Fruit fly (Drosophila melanogaster) whole organism, embryonic: ENCODE results near the gene Rbcn-3B.

Source experiments
- CG10274 ChIP-seq: fragments of 200-800 bp; sonication (Bioruptor generic); optimal IDR thresholded peaks from 3 replicates; lab custom pipeline; 2017; ENCODE audit warnings: missing biosample characterization, mild to moderate bottlenecking, missing genetic modification characterization
- CG10979 ChIP-seq: fragments of 200-800 bp; sonication (Bioruptor generic); optimal IDR thresholded peaks from 2 replicates; lab custom pipeline; 2018; ENCODE audit warnings: missing biosample characterization, mild to moderate bottlenecking, missing genetic modification characterization, moderate library complexity
- CG11247 ChIP-seq: fragments of 200-800 bp; sonication (Bioruptor generic); IDR thresholded peaks from 2 replicates; pipeline ENCODE4 v1.3.6; 2022; ENCODE audit warnings: missing biosample characterization, missing genetic modification characterization
- CG1233 ChIP-seq: fragments of 200-800 bp; sonication (Bioruptor generic); optimal IDR thresholded peaks from 4 replicates; lab custom pipeline; 2018; ENCODE audit warnings: missing biosample characterization, mild to moderate bottlenecking, missing genetic modification characterization
- CG13287 ChIP-seq: fragments of 200-800 bp; sonication (Bioruptor generic); IDR thresholded peaks from 2 replicates; pipeline ENCODE4 v1.3.6; 2022; ENCODE audit warnings: missing biosample characterization, missing genetic modification characterization; ENCODE audit not compliant: partially characterized antibody
- CG14710 ChIP-seq: fragments of 200-800 bp; sonication (Bioruptor generic); optimal IDR thresholded peaks from 3 replicates; lab custom pipeline; 2019; ENCODE audit warnings: missing biosample characterization, mild to moderate bottlenecking, missing genetic modification characterization, moderate library complexity
- CG15479 ChIP-seq: fragments of 200-800 bp; sonication (Bioruptor generic); optimal IDR thresholded peaks from 3 replicates; lab custom pipeline; 2019; ENCODE audit warnings: missing biosample characterization, mild to moderate bottlenecking, missing genetic modification characterization, moderate library complexity
- CG16813 ChIP-seq: fragments of 200-800 bp; sonication (Bioruptor generic); IDR thresholded peaks from 3 replicates; pipeline ENCODE4 v1.3.6; 2022; ENCODE audit warnings: missing biosample characterization, missing genetic modification characterization; ENCODE audit not compliant: partially characterized antibody
- CG17568 ChIP-seq: fragments of 200-800 bp; sonication (Bioruptor generic); optimal IDR thresholded peaks from 2 replicates; lab custom pipeline; 2018; ENCODE audit warnings: missing biosample characterization, mild to moderate bottlenecking, missing genetic modification characterization, moderate library complexity
- CG17802 ChIP-seq: fragments of 200-800 bp; sonication (Bioruptor generic); optimal IDR thresholded peaks from 2 replicates; lab custom pipeline; 2018; ENCODE audit warnings: missing biosample characterization, mild to moderate bottlenecking, missing genetic modification characterization, moderate library complexity
- CG2116 ChIP-seq: fragments of 200-800 bp; sonication (Bioruptor generic); optimal IDR thresholded peaks from 3 replicates; lab custom pipeline; 2018; ENCODE audit warnings: missing biosample characterization, mild to moderate bottlenecking, missing genetic modification characterization
- CG31365 ChIP-seq: fragments of 200-800 bp; sonication (Bioruptor generic); optimal IDR thresholded peaks from 2 replicates; lab custom pipeline; 2018; ENCODE audit warnings: missing biosample characterization, mild to moderate bottlenecking, missing genetic modification characterization
- CG3281 ChIP-seq: fragments of 200-800 bp; sonication (Bioruptor generic); optimal IDR thresholded peaks from 3 replicates; lab custom pipeline; 2017; ENCODE audit warnings: missing biosample characterization, mild to moderate bottlenecking, missing genetic modification characterization
- CG34224 ChIP-seq: fragments of 200-800 bp; sonication (Bioruptor generic); IDR thresholded peaks from 3 replicates; pipeline ENCODE4 v1.3.6; 2022; ENCODE audit warnings: missing biosample characterization, missing genetic modification characterization; ENCODE audit not compliant: partially characterized antibody
- CG4617 ChIP-seq: fragments of 200-800 bp; sonication (Bioruptor generic); optimal IDR thresholded peaks from 3 replicates; lab custom pipeline; 2016; ENCODE audit warnings: missing biosample characterization, missing genetic modification characterization, borderline replicate concordance
- CG5180 ChIP-seq: fragments of 200-800 bp; sonication (Bioruptor generic); optimal IDR thresholded peaks from 3 replicates; lab custom pipeline; 2017; ENCODE audit warnings: missing biosample characterization, missing genetic modification characterization, mild to moderate bottlenecking, moderate library complexity, missing genetic modification reagents
- CG6791 ChIP-seq: fragments of 200-800 bp; sonication (Bioruptor generic); IDR thresholded peaks from 3 replicates; pipeline ENCODE4 v1.3.6; 2022; ENCODE audit warnings: missing biosample characterization, missing genetic modification characterization; ENCODE audit not compliant: partially characterized antibody
- CG7786 ChIP-seq: fragments of 200-800 bp; sonication (Bioruptor generic); optimal IDR thresholded peaks from 2 replicates; lab custom pipeline; 2016; ENCODE audit warnings: missing biosample characterization, missing genetic modification characterization
- CG7963 ChIP-seq: fragments of 200-800 bp; sonication (Bioruptor generic); IDR thresholded peaks from 3 replicates; pipeline ENCODE4 v1.3.6; 2022; ENCODE audit warnings: missing biosample characterization, missing genetic modification characterization; ENCODE audit not compliant: partially characterized antibody
- CG8281 ChIP-seq: fragments of 200-800 bp; sonication (Bioruptor generic); optimal IDR thresholded peaks from 2 replicates; lab custom pipeline; 2018; ENCODE audit warnings: missing biosample characterization, mild to moderate bottlenecking, missing genetic modification characterization, moderate library complexity
- CG8944 ChIP-seq: fragments of 200-800 bp; sonication (Bioruptor generic); optimal IDR thresholded peaks from 3 replicates; lab custom pipeline; 2016; ENCODE audit warnings: missing biosample characterization, missing genetic modification characterization
- Doc3 ChIP-seq: fragments of 200-800 bp; sonication (Bioruptor generic); IDR thresholded peaks from 3 replicates; pipeline ENCODE4 v1.3.6; 2022; ENCODE audit warnings: missing biosample characterization, missing genetic modification characterization; ENCODE audit not compliant: partially characterized antibody
- Dp ChIP-seq: fragments of 200-800 bp; sonication (Bioruptor generic); optimal IDR thresholded peaks from 2 replicates; lab custom pipeline; 2018; ENCODE audit warnings: missing biosample characterization, mild to moderate bottlenecking, missing genetic modification characterization, moderate library complexity
- Drgx ChIP-seq: fragments of 200-800 bp; sonication (Bioruptor generic); IDR thresholded peaks from 2 replicates; pipeline ENCODE4 v1.3.6; 2022; ENCODE audit warnings: missing biosample characterization, missing genetic modification characterization
- Fer1 ChIP-seq: fragments of 200-800 bp; sonication (Bioruptor generic); optimal IDR thresholded peaks from 2 replicates; lab custom pipeline; 2017; ENCODE audit warnings: missing biosample characterization, mild to moderate bottlenecking, missing genetic modification characterization
- Fer2 ChIP-seq: fragments of 200-800 bp; sonication (Bioruptor generic); optimal IDR thresholded peaks from 2 replicates; lab custom pipeline; 2018; ENCODE audit warnings: missing biosample characterization, mild to moderate bottlenecking, missing genetic modification characterization, moderate library complexity
- Gsc ChIP-seq: fragments of 200-800 bp; sonication (Bioruptor generic); IDR thresholded peaks from 2 replicates; pipeline ENCODE4 v1.3.6; 2022; ENCODE audit warnings: missing biosample characterization, missing genetic modification characterization
- HLH4C ChIP-seq: fragments of 200-800 bp; sonication (Bioruptor generic); IDR thresholded peaks from 3 replicates; pipeline ENCODE4 v1.3.6; 2022; ENCODE audit warnings: missing biosample characterization, missing genetic modification characterization; ENCODE audit not compliant: partially characterized antibody
- Lhr ChIP-seq: fragments of 200-800 bp; sonication (Bioruptor generic); optimal IDR thresholded peaks from 3 replicates; lab custom pipeline; 2017; ENCODE audit warnings: mild to moderate bottlenecking, missing biosample characterization, missing genetic modification reagents, missing genetic modification characterization
- MBD-R2 ChIP-seq: fragments of 200-800 bp; sonication (Bioruptor generic); IDR thresholded peaks from 2 replicates; pipeline ENCODE4 v1.3.6; 2022; ENCODE audit warnings: missing biosample characterization, missing genetic modification characterization
- MESR4 ChIP-seq: fragments of 200-800 bp; sonication (Bioruptor generic); optimal IDR thresholded peaks from 2 replicates; lab custom pipeline; 2018; ENCODE audit warnings: missing biosample characterization, mild to moderate bottlenecking, missing genetic modification characterization, moderate library complexity
- Med ChIP-seq: fragments of 200-800 bp; sonication (Bioruptor generic); peaks from one replicate; lab custom pipeline; 2016; ENCODE audit warnings: missing biosample characterization, missing genetic modification characterization, mild to moderate bottlenecking, inconsistent platforms, moderate library complexity
- Rx ChIP-seq: fragments of 200-800 bp; sonication (Bioruptor generic); IDR thresholded peaks from 2 replicates; pipeline ENCODE4 v1.3.6; 2022; ENCODE audit warnings: missing biosample characterization, missing genetic modification characterization
- Sin3A ChIP-seq: fragments of >200 bp; optimal IDR thresholded peaks from 2 replicates; lab custom pipeline; 2018
- Sry-δ ChIP-seq: fragments of 200-800 bp; sonication (Bioruptor generic); optimal IDR thresholded peaks from 2 replicates; lab custom pipeline; 2016; ENCODE audit warnings: missing biosample characterization, missing genetic modification characterization
- Taf1 ChIP-seq: fragments of 200-800 bp; sonication (Bioruptor generic); IDR thresholded peaks from 2 replicates; pipeline ENCODE4 v1.3.6; 2022; ENCODE audit warnings: missing biosample characterization, missing genetic modification characterization
- ab ChIP-seq: fragments of 200-800 bp; sonication (Bioruptor generic); optimal IDR thresholded peaks from 2 replicates; lab custom pipeline; 2016; ENCODE audit warnings: missing biosample characterization, missing genetic modification characterization
- amos ChIP-seq: fragments of 200-800 bp; sonication (Bioruptor generic); IDR thresholded peaks from 2 replicates; pipeline ENCODE4 v1.3.6; 2022; ENCODE audit warnings: missing biosample characterization, missing genetic modification characterization; ENCODE audit not compliant: partially characterized antibody
- bsh ChIP-seq, 2 experiments: fragments of 200-800 bp; sonication (Bioruptor generic); optimal IDR thresholded peaks; 2 replicates each; lab custom pipeline; 2017 to 2018; ENCODE audit warnings: mild to moderate bottlenecking in 2 of 2, missing biosample characterization in 2 of 2, missing genetic modification characterization in 2 of 2, moderate library complexity in 1 of 2
- crc ChIP-seq: fragments of 200-800 bp; sonication (Bioruptor generic); optimal IDR thresholded peaks from 2 replicates; lab custom pipeline; 2016; ENCODE audit warnings: missing biosample characterization, missing genetic modification characterization
- dan ChIP-seq: fragments of 200-800 bp; sonication (Bioruptor generic); IDR thresholded peaks from 2 replicates; pipeline ENCODE4 v1.3.6; 2022; ENCODE audit warnings: missing biosample characterization, missing genetic modification characterization
- dm ChIP-seq: fragments of 200-800 bp; sonication (Bioruptor generic); optimal IDR thresholded peaks from 3 replicates; lab custom pipeline; 2016; ENCODE audit warnings: missing biosample characterization, missing genetic modification characterization
- inv ChIP-seq: fragments of 200-800 bp; sonication (Bioruptor generic); IDR thresholded peaks from 2 replicates; pipeline ENCODE4 v1.3.6; 2022; ENCODE audit warnings: missing biosample characterization, missing genetic modification characterization; ENCODE audit not compliant: partially characterized antibody
- nom ChIP-seq: fragments of 200-800 bp; sonication (Bioruptor generic); optimal IDR thresholded peaks from 2 replicates; lab custom pipeline; 2017; ENCODE audit warnings: missing biosample characterization, missing genetic modification characterization, mild to moderate bottlenecking, moderate library complexity, missing genetic modification reagents
- pb ChIP-seq: fragments of 200-800 bp; sonication (Bioruptor generic); optimal IDR thresholded peaks from 3 replicates; lab custom pipeline; 2016; ENCODE audit warnings: missing biosample characterization, missing genetic modification characterization
- pnt ChIP-seq: fragments of 200-800 bp; sonication (Bioruptor generic); optimal IDR thresholded peaks from 3 replicates; lab custom pipeline; 2016; ENCODE audit warnings: missing biosample characterization, missing genetic modification characterization
- pzg ChIP-seq: fragments of 200-800 bp; sonication (Bioruptor generic); optimal IDR thresholded peaks from 3 replicates; lab custom pipeline; 2018; ENCODE audit warnings: missing biosample characterization, mild to moderate bottlenecking, missing genetic modification characterization, moderate library complexity
- row ChIP-seq: fragments of 200-800 bp; sonication (Bioruptor generic); IDR thresholded peaks from 3 replicates; pipeline ENCODE4 v1.3.6; 2022; ENCODE audit warnings: missing biosample characterization, missing genetic modification characterization
- wdn ChIP-seq: fragments of 200-800 bp; sonication (Bioruptor generic); IDR thresholded peaks from 2 replicates; pipeline ENCODE4 v1.3.6; 2022; ENCODE audit warnings: missing biosample characterization, missing genetic modification characterization

The Rbcn-3B gene

dm6 chrX:1908757-1909156 lies at the start of gene Rbcn-3B, which contains the start of gene Edem1 (continued):
- TF ChIP-seq CG13287 (peak; percentile 44), CG7963 (0 out of 3 replicates have a peak, but pooled peaks have one; percentile 39), Taf1 (GFP tag; lab: Robert Waterston, UW) (no peak), CG11247 (no peak), Doc3 (GFP tag; lab: Robert Waterston, UW) (peak; percentile 45; the same call in 1 of the 3 replicates), CG16813 (GFP tag; lab: Robert Waterston, UW) (peak; percentile 50; the same call in 1 of the 3 replicates), pzg (peak; percentile 38), nom (peak; percentile 69), CG15479 (GFP tag; lab: Kevin White, UChicago) (peak; percentile 23), CG34224 (GFP tag; lab: Robert Waterston, UW) (peak; percentile 34; the same call in 2 of the 3 replicates), pb (GFP tag; lab: Kevin White, UChicago) (no peak), pnt (GFP tag; lab: Kevin White, UChicago) (no peak), CG3281 (GFP tag; lab: Kevin White, UChicago) (no peak), CG17802 (tag; lab: Kevin White, UChicago) (no peak), Rx (GFP tag; lab: Robert Waterston, UW) (no peak), MBD-R2 (GFP tag; lab: Robert Waterston, UW) (peak; percentile 46), CG8281 (tag; lab: Kevin White, UChicago) (no peak), Fer1 (GFP tag; lab: Kevin White, UChicago) (peak; percentile 34), dm (peak; percentile 36), CG17568 (GFP tag; lab: Kevin White, UChicago) (no peak), amos (GFP tag; lab: Robert Waterston, UW) (peak; percentile 68), Sry-δ (GFP tag; lab: Kevin White, UChicago) (peak; percentile 19), MESR4 (GFP tag; lab: Kevin White, UChicago) (peak; percentile 88), Lhr (GFP tag; lab: Kevin White, UChicago) (no peak), CG4617 (GFP tag; lab: Kevin White, UChicago) (peak; percentile 33), CG6791 (GFP tag; lab: Robert Waterston, UW) (peak; percentile 67; the same call in 2 of the 3 replicates), CG10979 (tag; lab: Kevin White, UChicago) (no peak), Med (peak; percentile 61), Fer2 (no peak), Drgx (peak; percentile 14; the same call in 1 of the 2 replicates), CG1233 (GFP tag; lab: Kevin White, UChicago) (no peak), Dp (GFP tag; lab: Kevin White, UChicago) (no peak), CG5180 (GFP tag; lab: Kevin White, UChicago) (peak; percentile 77), ab (GFP tag; lab: Kevin White, UChicago) (no peak), crc (no peak), inv (peak; percentile 52; the same call in 1 of the 2 replicates), CG8944 (GFP tag; lab: Kevin White, UChicago) (no peak), HLH4C (GFP tag; lab: Robert Waterston, UW) (0 out of 3 replicates have a peak, but pooled peaks have one; percentile 42), CG14710 (tag; lab: Kevin White, UChicago) (no peak), row (GFP tag; lab: Robert Waterston, UW) (peak; percentile 30; the same call in 1 of the 3 replicates), CG7786 (GFP tag; lab: Kevin White, UChicago) (no peak), Gsc (no peak), CG10274 (GFP tag; lab: Kevin White, UChicago) (no peak), wdn (GFP tag; lab: Robert Waterston, UW) (no peak), Sin3A (lab: Kevin White, UChicago) (no peak), dan (GFP tag; lab: Robert Waterston, UW) (no peak), CG2116 (GFP tag; lab: Kevin White, UChicago) (peak; percentile 61), CG31365 (tag; lab: Kevin White, UChicago) (no peak), bsh (GFP tag; optimal IDR thresholded peaks at IDR 0.05; lab: Kevin White, UChicago) (peak in 1 of 2 experiments; percentile 62)
